Worm (Caenorhabditis elegans) whole organism, L1 larva: ENCODE measurements around the gene fbl-1.

ENCODE experiments used
- dpl-1 ChIP-seq, 3 experiments: fragments of 150-350 bp in 2 of 3; sonication (generic microtip) in 1 of 3; optimal IDR thresholded peaks; 2 replicates each; lab custom pipeline; 2014 to 2017; ENCODE audit warnings: missing biosample characterization in 3 of 3, missing genetic modification characterization in 3 of 3, missing genetic modification reagents in 3 of 3
- fkh-8 ChIP-seq: sonication (generic microtip); optimal IDR thresholded peaks from 2 replicates; lab custom pipeline; 2016; ENCODE audit warnings: mild to moderate bottlenecking, missing genetic modification characterization, missing compliant biosample characterization
- jun-1 ChIP-seq: fragments of 150-350 bp; optimal IDR thresholded peaks from 2 replicates; lab custom pipeline; 2014; ENCODE audit warnings: missing biosample characterization, missing genetic modification reagents, missing genetic modification characterization
- lin-13 ChIP-seq: fragments of 150-350 bp; optimal IDR thresholded peaks from 2 replicates; lab custom pipeline; 2014; ENCODE audit warnings: missing biosample characterization, missing genetic modification reagents, missing genetic modification characterization
- nhr-11 ChIP-seq: fragments of 150-350 bp; optimal IDR thresholded peaks from 2 replicates; lab custom pipeline; 2014; ENCODE audit warnings: missing biosample characterization, missing genetic modification characterization
- skn-1 ChIP-seq: fragments of 150-350 bp; optimal IDR thresholded peaks from 2 replicates; lab custom pipeline; 2014; ENCODE audit warnings: missing biosample characterization, missing genetic modification characterization
- unc-62 ChIP-seq: fragments of 150-350 bp; optimal IDR thresholded peaks from 2 replicates; lab custom pipeline; 2014; ENCODE audit warnings: missing biosample characterization, missing genetic modification reagents, missing genetic modification characterization
- zag-1 ChIP-seq: fragments of 150-350 bp; optimal IDR thresholded peaks from 2 replicates; lab custom pipeline; 2014; ENCODE audit warnings: missing biosample characterization, missing genetic modification characterization

DNA sequence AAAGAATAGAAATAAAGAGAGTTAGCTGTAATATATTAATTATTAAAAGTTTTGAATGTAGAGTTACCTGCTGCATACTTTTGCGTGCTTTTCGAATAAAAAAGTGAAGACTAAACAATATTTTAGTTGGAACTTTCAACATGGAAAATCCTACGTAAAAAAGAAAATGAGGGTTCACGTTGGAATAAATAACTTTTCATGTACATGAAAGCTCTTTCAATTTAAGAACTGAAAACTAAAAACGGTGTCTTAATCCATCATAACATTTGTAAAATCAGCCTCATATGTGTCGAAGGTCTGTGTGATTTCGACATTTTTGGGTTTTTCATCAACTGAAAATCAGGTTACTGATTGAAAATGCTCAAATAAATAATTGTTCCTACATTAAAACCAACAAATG, 34.4 kb upstream of the fbl-1 start, which contains the start of gene ttr-9:
- no peak for TF ChIP-seq skn-1 (tag; lab: Kevin White, UChicago)
- no peak for TF ChIP-seq unc-62 (GFP tag; lab: Kevin White, UChicago)
- no peak for TF ChIP-seq dpl-1 (GFP tag; optimal IDR thresholded peaks at IDR 0.05; lab: Kevin White, UChicago)
- no peak for TF ChIP-seq fkh-8
- TF ChIP-seq zag-1 (tag; lab: Kevin White, UChicago): no peak
- TF ChIP-seq lin-13: no peak
- no peak for TF ChIP-seq jun-1 (tag; lab: Kevin White, UChicago)
- no peak for TF ChIP-seq nhr-11 (tag; lab: Kevin White, UChicago)
